Worm (Caenorhabditis elegans): ENCODE measurements around the gene srw-17.
"Not testable (repeated sequence)": the region's sequence is repeated elsewhere in the genome, so short reads cannot be mapped to it uniquely, and the experiment has no call there.

srw-17 gene

ce11 chrV:15259904-15260303 is 16.9 kb downstream of the srw-17 start, which contains the start of gene M01B2.8:
Gene M01B2.8 (plus strand): TSS chrV:15260204.
- TF ChIP-seq eor-1 (tag; optimal IDR thresholded peaks at IDR 0.05): no peak
- TF ChIP-seq pqm-1 (tag; optimal IDR thresholded peaks at IDR 0.05): no peak
- no peak for TF ChIP-seq egl-5 (tag; optimal IDR thresholded peaks at IDR 0.05)
- no peak for TF ChIP-seq ceh-16 (tag; optimal IDR thresholded peaks at IDR 0.05)

ce11 chrV:15259049-15259448 is 17.8 kb downstream of the srw-17 start, which contains the start of gene srsx-37:
Gene srsx-37 (minus strand): TSS chrV:15259149.
- TF ChIP-seq ceh-9 (tag; optimal IDR thresholded peaks at IDR 0.05) (no peak), nhr-23 (tag; optimal IDR thresholded peaks at IDR 0.05) (no peak), pqm-1 (tag; optimal IDR thresholded peaks at IDR 0.05) (no peak), fos-1 (tag; optimal IDR thresholded peaks at IDR 0.05) (no peak), pha-4 (tag; optimal IDR thresholded peaks at IDR 0.05) (no peak), nhr-12 (tag; optimal IDR thresholded peaks at IDR 0.05) (no peak), nhr-77 (tag; optimal IDR thresholded peaks at IDR 0.05) (no peak), nhr-76 (tag; optimal IDR thresholded peaks at IDR 0.05) (no peak), unc-62 (GFP tag; optimal IDR thresholded peaks at IDR 0.05) (no peak), nhr-237 (tag; optimal IDR thresholded peaks at IDR 0.05) (no peak), egl-27 (tag; optimal IDR thresholded peaks at IDR 0.05) (no peak), elt-3 (tag; optimal IDR thresholded peaks at IDR 0.05) (no peak), fkh-10 (GFP tag; optimal IDR thresholded peaks at IDR 0.05) (no peak), fkh-2 (tag; optimal IDR thresholded peaks at IDR 0.05) (no peak), ceh-16 (tag; optimal IDR thresholded peaks at IDR 0.05) (no peak)

- not testable (repeated sequence) for TF ChIP-seq hmg-11, elt-3, elt-1 (tag; optimal IDR thresholded peaks at IDR 0.05)
These were observed 20.1 kb downstream of the srw-17 start, which contains the start of gene srsx-39 for ce11 chrV:15256669-15257068. Gene srsx-39 (minus strand): TSS chrV:15256769.

ce11 chrV:15253529-15253928 is 23.3 kb downstream of the srw-17 start, which contains the start of gene srbc-75:
Gene srbc-75 (plus strand): TSS chrV:15253829.
- TF ChIP-seq nhr-76 (tag; optimal IDR thresholded peaks at IDR 0.05) (no peak), nhr-237 (tag; optimal IDR thresholded peaks at IDR 0.05) (no peak), fos-1 (tag; optimal IDR thresholded peaks at IDR 0.05) (no peak), eor-1 (tag; optimal IDR thresholded peaks at IDR 0.05) (no peak), aly-2 (tag; optimal IDR thresholded peaks at IDR 0.05) (no peak), ztf-4 (tag; optimal IDR thresholded peaks at IDR 0.05) (no peak), tbx-2 (tag; optimal IDR thresholded peaks at IDR 0.05) (no peak), elt-1 (tag; optimal IDR thresholded peaks at IDR 0.05) (no peak), sea-2 (GFP tag; optimal IDR thresholded peaks at IDR 0.05) (no peak), ceh-28 (tag; optimal IDR thresholded peaks at IDR 0.05) (no peak), R02D3.7 (tag; optimal IDR thresholded peaks at IDR 0.05) (no peak), skn-1 (tag; optimal IDR thresholded peaks at IDR 0.05) (no peak), nhr-28 (tag; optimal IDR thresholded peaks at IDR 0.05) (no peak)

ce11 chrV:15252082-15252481 is 24.7 kb downstream of the srw-17 start, which contains the start of gene srbc-76:
Gene srbc-76 (plus strand): TSS chrV:15252382.
- TF ChIP-seq nhr-237 (tag; optimal IDR thresholded peaks at IDR 0.05): no peak
- no peak for TF ChIP-seq elt-3 (tag; optimal IDR thresholded peaks at IDR 0.05)
- TF ChIP-seq nhr-28 (tag; optimal IDR thresholded peaks at IDR 0.05): no peak
- TF ChIP-seq fkh-10 (GFP tag; optimal IDR thresholded peaks at IDR 0.05): no peak
- no peak for TF ChIP-seq egl-5 (tag; optimal IDR thresholded peaks at IDR 0.05)
- no peak for TF ChIP-seq lin-15B (tag; optimal IDR thresholded peaks at IDR 0.05)
- TF ChIP-seq aly-2 (tag; optimal IDR thresholded peaks at IDR 0.05): no peak
- TF ChIP-seq fos-1 (tag; optimal IDR thresholded peaks at IDR 0.05): no peak
- no peak for TF ChIP-seq nfya-1 (tag; optimal IDR thresholded peaks at IDR 0.05; ENCODE audit: insufficient read depth)
- no peak for TF ChIP-seq R02D3.7 (tag; optimal IDR thresholded peaks at IDR 0.05)
- no peak for TF ChIP-seq eor-1 (tag; optimal IDR thresholded peaks at IDR 0.05)

- not testable (repeated sequence) for TF ChIP-seq mdl-1, nhr-25, nhr-76 (tag; optimal IDR thresholded peaks at IDR 0.05)
These were observed 26.5 kb downstream of the srw-17 start, which contains the start of gene srd-28 for ce11 chrV:15250304-15250703. Gene srd-28 (plus strand): TSS chrV:15250604.
